Worm (Caenorhabditis elegans) whole organism, L4/young adult: Measurements from ENCODE around the gene cdh-12.

ENCODE experiments used
- dao-5 ChIP-seq: sonication (generic microtip); optimal IDR thresholded peaks from 2 replicates; lab custom pipeline; 2016; ENCODE audit warnings: missing genotype, missing genetic modification characterization, moderate library complexity, missing compliant biosample characterization
- him-1 ChIP-seq: sonication (generic microtip); optimal IDR thresholded peaks from 2 replicates; lab custom pipeline; 2016; ENCODE audit warnings: missing genotype, missing genetic modification reagents, missing genetic modification characterization, missing compliant biosample characterization

- TF ChIP-seq him-1 (no peak), dao-5 (no peak)
These were observed 29.6 kb upstream of the cdh-12 start for ce11 chrIII:1122239-1122638.
